Worm (Caenorhabditis elegans): Measurements from ENCODE around the gene R05G6.10.

- TF ChIP-seq him-1 (tag; optimal IDR thresholded peaks at IDR 0.05) = no peak
- no peak for TF ChIP-seq W03F9.2 (tag; optimal IDR thresholded peaks at IDR 0.05)
Observed at ce11 chrIV:7575147-7575768, 32.9 kb upstream of the R05G6.10 start, which contains the start of gene cec-4.

All from whole organism, L4/young adult.